Fruit fly (Drosophila melanogaster) whole organism, wandering third instar larva: ENCODE data around the gene Srr.

Experiments used
- Abd-B ChIP-seq: fragments of >200 bp; optimal IDR thresholded peaks from 2 replicates; lab custom pipeline; 2017; ENCODE audit warnings: missing biosample characterization, missing genetic modification characterization
- CG32264 ChIP-seq: fragments of 200-800 bp; sonication (Bioruptor generic); optimal IDR thresholded peaks from 2 replicates; lab custom pipeline; 2016; ENCODE audit warnings: missing biosample characterization, missing genetic modification characterization
- Dfd ChIP-seq: fragments of >200 bp; optimal IDR thresholded peaks from 2 replicates; lab custom pipeline; 2017; ENCODE audit warnings: missing biosample characterization, missing genetic modification characterization
- Dif ChIP-seq: fragments of 200-275, 200-300 bp; sonication (Bioruptor generic); optimal IDR thresholded peaks from 2 replicates; lab custom pipeline; 2018; ENCODE audit warnings: missing biosample characterization, missing genetic modification characterization; ENCODE audit not compliant: partially characterized antibody
- GATAd ChIP-seq: sonication (Bioruptor generic); optimal IDR thresholded peaks from 2 replicates; lab custom pipeline; 2016; ENCODE audit warnings: missing biosample characterization, missing genetic modification characterization
- HLH106 ChIP-seq: fragments of 200-800 bp; optimal IDR thresholded peaks from 3 replicates; lab custom pipeline; 2019; ENCODE audit warnings: missing biosample characterization, mild to moderate bottlenecking, missing genetic modification characterization, moderate library complexity
- Hnf4 ChIP-seq: fragments of 200-800 bp; sonication (Bioruptor generic); optimal IDR thresholded peaks from 2 replicates; lab custom pipeline; 2016; ENCODE audit warnings: missing biosample characterization, mild to moderate bottlenecking, missing genetic modification characterization
- Hr83 ChIP-seq: fragments of 200-300 bp; sonication (Bioruptor generic); optimal IDR thresholded peaks from 2 replicates; lab custom pipeline; 2016; ENCODE audit warnings: missing biosample characterization, mild to moderate bottlenecking, missing genetic modification characterization, moderate library complexity; ENCODE audit not compliant: poor library complexity, severe bottlenecking
- Jra ChIP-seq: sonication (Bioruptor generic); optimal IDR thresholded peaks from 2 replicates; lab custom pipeline; 2016; ENCODE audit warnings: missing biosample characterization, missing genetic modification characterization
- Mio ChIP-seq: sonication (Bioruptor generic); optimal IDR thresholded peaks from 2 replicates; lab custom pipeline; 2016; ENCODE audit warnings: missing biosample characterization, missing genetic modification characterization
- Myc ChIP-seq: fragments of >200 bp; optimal IDR thresholded peaks from 2 replicates; lab custom pipeline; 2017
- OdsH ChIP-seq: fragments of 200-800 bp; sonication (Bioruptor generic); optimal IDR thresholded peaks from 2 replicates; lab custom pipeline; 2016; ENCODE audit warnings: missing biosample characterization, mild to moderate bottlenecking, missing genetic modification characterization
- Rel ChIP-seq, 2 experiments: fragments of 200-800 bp; sonication (Bioruptor generic) in 1 of 2; optimal IDR thresholded peaks; 2 replicates in 1 of 2; 3 replicates in 1 of 2; lab custom pipeline; 2016 to 2019; ENCODE audit warnings: mild to moderate bottlenecking in 2 of 2, missing biosample characterization in 2 of 2, missing genetic modification characterization in 2 of 2, moderate library complexity in 1 of 2
- Sp1 ChIP-seq: fragments of 200-800 bp; sonication (Bioruptor generic); optimal IDR thresholded peaks from 3 replicates; lab custom pipeline; 2019; ENCODE audit warnings: missing biosample characterization, mild to moderate bottlenecking, missing genetic modification characterization, moderate library complexity
- Vsx2 ChIP-seq: fragments of 200-300, 225-300 bp; sonication (Bioruptor generic); optimal IDR thresholded peaks from 2 replicates; lab custom pipeline; 2018; ENCODE audit warnings: missing biosample characterization, missing genetic modification characterization; ENCODE audit not compliant: partially characterized antibody
- br ChIP-seq: fragments of 200-800 bp; sonication (Bioruptor generic); optimal IDR thresholded peaks from 2 replicates; lab custom pipeline; 2016; ENCODE audit warnings: missing biosample characterization, missing genetic modification characterization
- brk ChIP-seq: fragments of 200-800 bp; sonication (Bioruptor generic); optimal IDR thresholded peaks from 2 replicates; lab custom pipeline; 2016; ENCODE audit warnings: missing biosample characterization, mild to moderate bottlenecking, missing genetic modification characterization
- dl ChIP-seq, 2 experiments: fragments of 175-275, 200-275 bp in 1 of 2; fragments of 200-275 bp in 1 of 2; sonication (Bioruptor generic); optimal IDR thresholded peaks; lab custom pipeline; 2018; ENCODE audit warnings: mild to moderate bottlenecking in 2 of 2, missing biosample characterization in 2 of 2, missing genetic modification characterization in 2 of 2, moderate library complexity in 2 of 2; ENCODE audit not compliant: partially characterized antibody in 2 of 2, insufficient read depth in 1 of 2
- dmrt93B ChIP-seq: fragments of 200-800 bp; sonication (Bioruptor generic); optimal IDR thresholded peaks from 2 replicates; lab custom pipeline; 2018; ENCODE audit warnings: missing biosample characterization, mild to moderate bottlenecking, missing genetic modification characterization
- dsf ChIP-seq: sonication (Bioruptor generic); optimal IDR thresholded peaks from 2 replicates; lab custom pipeline; 2016; ENCODE audit warnings: missing biosample characterization, missing genetic modification characterization, borderline replicate concordance
- ey ChIP-seq: fragments of 200-800 bp; sonication (Bioruptor generic); optimal IDR thresholded peaks from 2 replicates; lab custom pipeline; 2016; ENCODE audit warnings: missing biosample characterization, missing genetic modification characterization
- fru ChIP-seq: fragments of 200-800 bp; sonication (Bioruptor generic); optimal IDR thresholded peaks from 3 replicates; lab custom pipeline; 2016; ENCODE audit warnings: missing biosample characterization, mild to moderate bottlenecking, missing genetic modification characterization
- h ChIP-seq: fragments of 200-800 bp; sonication (Bioruptor generic); optimal IDR thresholded peaks from 3 replicates; lab custom pipeline; 2016; ENCODE audit warnings: missing biosample characterization, mild to moderate bottlenecking, missing genetic modification characterization
- jim ChIP-seq: fragments of 175-275, 200-325 bp; sonication (Bioruptor generic); optimal IDR thresholded peaks from 2 replicates; lab custom pipeline; 2016; ENCODE audit warnings: missing biosample characterization, mild to moderate bottlenecking, missing genetic modification characterization
- pan ChIP-seq: fragments of >200 bp; optimal IDR thresholded peaks from 2 replicates; lab custom pipeline; 2017
- rgr ChIP-seq: fragments of 200-800 bp; sonication (Bioruptor generic); optimal IDR thresholded peaks from 3 replicates; lab custom pipeline; 2016; ENCODE audit warnings: missing biosample characterization, mild to moderate bottlenecking, missing genetic modification characterization
- sage ChIP-seq: fragments of 200-800 bp; sonication (Bioruptor generic); optimal IDR thresholded peaks from 2 replicates; lab custom pipeline; 2016; ENCODE audit warnings: missing biosample characterization, mild to moderate bottlenecking, missing genetic modification characterization
- sv ChIP-seq: fragments of 200-800 bp; sonication (Bioruptor generic); optimal IDR thresholded peaks from 3 replicates; lab custom pipeline; 2016; ENCODE audit warnings: missing biosample characterization, missing genetic modification characterization
- usp ChIP-seq: fragments of >200 bp; optimal IDR thresholded peaks from 2 replicates; lab custom pipeline; 2017; ENCODE audit warnings: missing biosample characterization, missing genetic modification characterization
- woc ChIP-seq: sonication (Bioruptor generic); optimal IDR thresholded peaks from 2 replicates; lab custom pipeline; 2016; ENCODE audit warnings: missing biosample characterization, mild to moderate bottlenecking, missing genetic modification characterization

Srr gene

DNA sequence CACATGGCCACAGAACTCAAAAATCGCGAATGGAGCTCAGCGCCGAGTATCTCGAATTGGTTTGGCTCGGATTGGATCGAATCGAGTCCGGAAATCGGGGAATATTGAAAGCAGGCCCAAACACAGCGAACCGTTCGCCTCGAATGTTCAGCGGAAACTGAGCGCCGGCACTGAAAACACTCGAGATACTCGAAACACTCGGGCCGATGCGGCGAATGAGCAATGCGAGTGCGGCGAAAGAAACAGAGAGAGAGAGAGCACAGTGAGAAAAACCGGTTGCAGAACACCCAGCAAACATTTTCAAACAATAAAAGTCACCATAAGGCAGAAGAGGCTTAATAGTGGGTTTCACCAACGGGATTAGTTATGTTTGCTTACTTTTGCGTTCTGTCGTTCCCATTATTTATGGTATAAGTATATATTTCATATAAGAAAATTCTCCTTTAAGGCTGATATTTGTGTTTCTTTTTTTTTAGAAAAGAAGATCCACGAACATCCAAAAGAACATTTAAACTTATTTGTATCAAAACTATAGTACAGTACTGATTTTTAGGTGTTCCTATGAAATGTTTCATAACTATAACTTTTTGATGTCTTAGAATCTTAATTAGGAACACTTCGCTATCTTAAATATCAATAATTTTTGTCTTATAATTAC, 29.3 kb downstream of the Srr start, which contains the start of gene FER:
Gene FER, minus strand, starts transcription at position 162 of the 658 bp plus-strand sequence.
- peak; percentile 18 for TF ChIP-seq sv (GFP tag; lab: Kevin White, UChicago)
- peak; percentile 27 for TF ChIP-seq Hr83
- TF ChIP-seq dl (GFP tag; optimal IDR thresholded peaks at IDR 0.05; lab: Kevin White, UChicago; ENCODE audit: insufficient read depth in 1 of 2, partially characterized antibody in 2 of 2), result peak; percentile 71 to 87
- no peak for TF ChIP-seq CG32264 (GFP tag; lab: Kevin White, UChicago)
- TF ChIP-seq sage (GFP tag; lab: Kevin White, UChicago), result peak; percentile 31
- TF ChIP-seq brk, result peak; percentile 46
- peak; percentile 15 for TF ChIP-seq HLH106 (tag; lab: Kevin White, UChicago)
- peak; percentile 13 for TF ChIP-seq OdsH (GFP tag; lab: Kevin White, UChicago)
- TF ChIP-seq Abd-B (GFP tag; lab: Kevin White, UChicago), result no peak
- TF ChIP-seq Rel (GFP tag; optimal IDR thresholded peaks at IDR 0.05; lab: Kevin White, UChicago), result no peak
- TF ChIP-seq Rel (tag; optimal IDR thresholded peaks at IDR 0.05; lab: Kevin White, UChicago), result peak; percentile 86
- TF ChIP-seq br, result peak; percentile 7
- TF ChIP-seq Myc (lab: Kevin White, UChicago), result peak; percentile 13
- TF ChIP-seq Dif (GFP tag; lab: Kevin White, UChicago), result peak; percentile 89
- peak; percentile 34 for TF ChIP-seq jim (GFP tag; lab: Kevin White, UChicago)
- no peak for TF ChIP-seq Vsx2 (GFP tag; lab: Kevin White, UChicago)
- TF ChIP-seq woc (GFP tag; lab: Kevin White, UChicago), result peak; percentile 64
- TF ChIP-seq Sp1 (GFP tag; lab: Kevin White, UChicago), result peak; percentile 38
- TF ChIP-seq Hnf4 (GFP tag; lab: Kevin White, UChicago), result peak; percentile 57
- TF ChIP-seq usp (GFP tag; lab: Kevin White, UChicago), result no peak
- peak; percentile 35 for TF ChIP-seq h (GFP tag; lab: Kevin White, UChicago)
- TF ChIP-seq Jra (GFP tag; lab: Kevin White, UChicago), result no peak
- no peak for TF ChIP-seq GATAd
- peak; percentile 32 for TF ChIP-seq rgr

- no peak for TF ChIP-seq usp (GFP tag; lab: Kevin White, UChicago)
- TF ChIP-seq Abd-B (GFP tag; lab: Kevin White, UChicago), result no peak
- TF ChIP-seq dsf (GFP tag; lab: Kevin White, UChicago), result no peak
- no peak for TF ChIP-seq Jra (GFP tag; lab: Kevin White, UChicago)
- TF ChIP-seq sage (GFP tag; lab: Kevin White, UChicago), result no peak
- TF ChIP-seq ey (GFP tag; lab: Kevin White, UChicago), result no peak
- no peak for TF ChIP-seq Sp1 (GFP tag; lab: Kevin White, UChicago)
These were observed 30.8 kb downstream of the Srr start for dm6 chr3R:9395998-9396397.

dm6 chr3R:9397890-9398289, 32.7 kb downstream of the Srr start, which contains the start of gene Or85f:
TSS of gene Or85f (plus strand) at chr3R:9398190.
- TF ChIP-seq pan (lab: Kevin White, UChicago), result no peak
- no peak for TF ChIP-seq GATAd
- TF ChIP-seq dmrt93B (GFP tag; lab: Kevin White, UChicago), result no peak
- TF ChIP-seq Abd-B (GFP tag; lab: Kevin White, UChicago), result no peak
- no peak for TF ChIP-seq Myc (lab: Kevin White, UChicago)
- TF ChIP-seq, all 38 proteins: peak for 0

dm6 chr3R:9399074-9399473, 33.9 kb downstream of the Srr start:
- TF ChIP-seq GATAd, result no peak
- no peak for TF ChIP-seq dsf (GFP tag; lab: Kevin White, UChicago)
- no peak for TF ChIP-seq br
- no peak for TF ChIP-seq Hr83
- no peak for TF ChIP-seq woc (GFP tag; lab: Kevin White, UChicago)
- TF ChIP-seq Jra (GFP tag; lab: Kevin White, UChicago), result no peak
- no peak for TF ChIP-seq Mio
- TF ChIP-seq Dfd, result no peak
- TF ChIP-seq dmrt93B (GFP tag; lab: Kevin White, UChicago), result no peak
- TF ChIP-seq Sp1 (GFP tag; lab: Kevin White, UChicago), result no peak
- TF ChIP-seq fru (GFP tag; lab: Kevin White, UChicago), result no peak
- no peak for TF ChIP-seq pan (lab: Kevin White, UChicago)
